Worm (Caenorhabditis elegans) whole organism, L1 larva: ENCODE results near the gene cutl-19.
A peak's percentile ranks its signal among the peaks of the same experiment; 100 is the strongest.

ENCODE experiments used
- aha-1 ChIP-seq: fragments of 150-350 bp; optimal IDR thresholded peaks from 2 replicates; lab custom pipeline; 2014; ENCODE audit warnings: missing biosample characterization, missing genetic modification characterization
- aly-2 ChIP-seq: fragments of 150-350 bp; optimal IDR thresholded peaks from 2 replicates; lab custom pipeline; 2014; ENCODE audit warnings: missing biosample characterization, missing genetic modification characterization
- blmp-1 ChIP-seq: fragments of 150-350 bp; optimal IDR thresholded peaks from 2 replicates; lab custom pipeline; 2014; ENCODE audit warnings: missing biosample characterization, missing genetic modification characterization
- ceh-63 ChIP-seq: fragments of 200-800 bp; sonication (Bioruptor generic); optimal IDR thresholded peaks from 2 replicates; lab custom pipeline; 2018; ENCODE audit warnings: mild to moderate bottlenecking, missing genetic modification characterization, missing compliant biosample characterization
- ceh-8 ChIP-seq: fragments of 200-800 bp; sonication (Bioruptor generic); optimal IDR thresholded peaks from 2 replicates; lab custom pipeline; 2018; ENCODE audit warnings: mild to moderate bottlenecking, missing genetic modification characterization, moderate library complexity, missing compliant biosample characterization
- ceh-82 ChIP-seq, 3 experiments: fragments of 150-350 bp in 1 of 3; sonication (generic microtip) in 2 of 3; optimal IDR thresholded peaks; 2 replicates each; lab custom pipeline; 2014 to 2017; ENCODE audit warnings: missing biosample characterization in 3 of 3, missing genetic modification characterization in 3 of 3
- ceh-90 ChIP-seq: sonication (generic microtip); optimal IDR thresholded peaks from 2 replicates; lab custom pipeline; 2016; ENCODE audit warnings: missing genetic modification characterization, missing compliant biosample characterization
- efl-1 ChIP-seq, 4 experiments: fragments of 150-350 bp; optimal IDR thresholded peaks in 3 of 4; peaks in 1 of 4; 1 replicate in 1 of 4; 2 replicates in 3 of 4; lab custom pipeline; 2014; ENCODE audit warnings: missing biosample characterization in 2 of 4, missing genetic modification characterization in 2 of 4, missing genetic modification reagents in 2 of 4
- egl-13 ChIP-seq: sonication (generic microtip); optimal IDR thresholded peaks from 2 replicates; lab custom pipeline; 2016; ENCODE audit warnings: missing genotype, missing genetic modification reagents, missing genetic modification characterization, missing compliant biosample characterization
- fkh-10 ChIP-seq: sonication (generic microtip); optimal IDR thresholded peaks from 2 replicates; lab custom pipeline; 2017; ENCODE audit warnings: missing biosample characterization, missing genetic modification reagents, missing genetic modification characterization
- fkh-4 ChIP-seq: sonication (generic microtip); optimal IDR thresholded peaks from 2 replicates; lab custom pipeline; 2016; ENCODE audit warnings: missing compliant biosample characterization, missing genetic modification characterization, borderline replicate concordance
- grh-1 ChIP-seq: fragments of 200-800 bp; sonication (Bioruptor generic); IDR thresholded peaks from 2 replicates; pipeline ENCODE4 v1.3.6; 2022; ENCODE audit warnings: missing genetic modification reagents, missing genetic modification characterization, missing compliant biosample characterization
- hlh-17 ChIP-seq: fragments of 200-800 bp; sonication (Bioruptor generic); optimal IDR thresholded peaks from 2 replicates; lab custom pipeline; 2018; ENCODE audit warnings: missing genetic modification characterization, mild to moderate bottlenecking, missing compliant biosample characterization, moderate library complexity, borderline replicate concordance
- jun-1 ChIP-seq: fragments of 150-350 bp; optimal IDR thresholded peaks from 2 replicates; lab custom pipeline; 2014; ENCODE audit warnings: missing biosample characterization, missing genetic modification reagents, missing genetic modification characterization
- lin-14 ChIP-seq: fragments of 200-800 bp; sonication (Bioruptor generic); optimal IDR thresholded peaks from 2 replicates; lab custom pipeline; 2018; ENCODE audit warnings: mild to moderate bottlenecking, missing genetic modification characterization, moderate library complexity, missing compliant biosample characterization
- lin-15B ChIP-seq: fragments of 150-350 bp; sonication (generic microtip); optimal IDR thresholded peaks from 3 replicates; lab custom pipeline; 2014; ENCODE audit warnings: missing biosample characterization, missing genetic modification characterization
- lin-35 ChIP-seq, 2 experiments: fragments of 150-350 bp; optimal IDR thresholded peaks; 2 replicates each; lab custom pipeline; 2014; ENCODE audit warnings: missing biosample characterization in 2 of 2, missing genetic modification characterization in 2 of 2, missing genetic modification reagents in 2 of 2
- lsy-2 ChIP-seq, 2 experiments: fragments of 150-350 bp; optimal IDR thresholded peaks; 2 replicates each; lab custom pipeline; 2014; ENCODE audit warnings: missing biosample characterization in 2 of 2, missing genetic modification characterization in 2 of 2
- mdl-1 ChIP-seq, 2 experiments: fragments of 150-350 bp; optimal IDR thresholded peaks; 2 replicates each; lab custom pipeline; 2014 to 2017; ENCODE audit warnings: missing biosample characterization in 2 of 2, missing genetic modification characterization in 2 of 2, inconsistent platforms in 1 of 2
- mef-2 ChIP-seq: fragments of 150-350 bp; optimal IDR thresholded peaks from 2 replicates; lab custom pipeline; 2014; ENCODE audit warnings: missing biosample characterization, missing genetic modification characterization
- mep-1 ChIP-seq: fragments of 150-350 bp; optimal IDR thresholded peaks from 2 replicates; lab custom pipeline; 2014; ENCODE audit warnings: missing biosample characterization, missing genetic modification characterization
- nhr-11 ChIP-seq: fragments of 150-350 bp; optimal IDR thresholded peaks from 2 replicates; lab custom pipeline; 2014; ENCODE audit warnings: missing biosample characterization, missing genetic modification characterization
- nhr-19 ChIP-seq: fragments of 200-800 bp; sonication (Bioruptor generic); conservative IDR thresholded peaks from 2 replicates; pipeline ENCODE4 v1.3.6; 2022; ENCODE audit warnings: missing genetic modification characterization, missing compliant biosample characterization
- nhr-20 ChIP-seq: sonication (generic microtip); optimal IDR thresholded peaks from 2 replicates; lab custom pipeline; 2016; ENCODE audit warnings: mild to moderate bottlenecking, missing genetic modification characterization, missing compliant biosample characterization
- nhr-47 ChIP-seq: sonication (generic microtip); optimal IDR thresholded peaks from 2 replicates; lab custom pipeline; 2016; ENCODE audit warnings: mild to moderate bottlenecking, missing genetic modification characterization, moderate library complexity, missing compliant biosample characterization
- nhr-71 ChIP-seq: sonication (generic microtip); optimal IDR thresholded peaks from 2 replicates; lab custom pipeline; 2016; ENCODE audit warnings: mild to moderate bottlenecking, missing genetic modification characterization, moderate library complexity, missing compliant biosample characterization
- nhr-76 ChIP-seq: sonication (generic microtip); optimal IDR thresholded peaks from 2 replicates; lab custom pipeline; 2017; ENCODE audit warnings: missing biosample characterization, missing genetic modification characterization
- nhr-77 ChIP-seq: fragments of 150-350 bp; optimal IDR thresholded peaks from 2 replicates; lab custom pipeline; 2014; ENCODE audit warnings: missing biosample characterization, missing genetic modification characterization
- nhr-85 ChIP-seq: sonication (generic microtip); peaks from one replicate; lab custom pipeline; 2016; ENCODE audit warnings: missing genetic modification characterization, inconsistent platforms, missing compliant biosample characterization
- pag-3 ChIP-seq: sonication (generic microtip); optimal IDR thresholded peaks from 2 replicates; lab custom pipeline; 2017; ENCODE audit warnings: missing genetic modification characterization, mild to moderate bottlenecking, missing compliant biosample characterization, antibody characterized with exemption, borderline replicate concordance; ENCODE audit not compliant: insufficient read depth
- pax-3 ChIP-seq: fragments of 200-800 bp; sonication (Bioruptor generic); optimal IDR thresholded peaks from 2 replicates; lab custom pipeline; 2018; ENCODE audit warnings: mild to moderate bottlenecking, missing genetic modification characterization, moderate library complexity, missing compliant biosample characterization
- pqm-1 ChIP-seq: sonication (generic microtip); optimal IDR thresholded peaks from 3 replicates; lab custom pipeline; 2017; ENCODE audit warnings: missing biosample characterization, missing genetic modification characterization
- rnt-1 ChIP-seq: sonication (generic microtip); optimal IDR thresholded peaks from 2 replicates; lab custom pipeline; 2016; ENCODE audit warnings: mild to moderate bottlenecking, missing genetic modification characterization, moderate library complexity, missing compliant biosample characterization
- skn-1 ChIP-seq: fragments of 150-350 bp; optimal IDR thresholded peaks from 2 replicates; lab custom pipeline; 2014; ENCODE audit warnings: missing biosample characterization, missing genetic modification characterization
- snu-23 ChIP-seq: sonication (generic microtip); optimal IDR thresholded peaks from 2 replicates; lab custom pipeline; 2016; ENCODE audit warnings: missing genetic modification characterization, missing compliant biosample characterization
- tbx-2 ChIP-seq: sonication (generic microtip); optimal IDR thresholded peaks from 2 replicates; lab custom pipeline; 2016; ENCODE audit warnings: missing genetic modification characterization, missing compliant biosample characterization
- tlp-1 ChIP-seq: fragments of 150-350 bp; optimal IDR thresholded peaks from 2 replicates; lab custom pipeline; 2014; ENCODE audit warnings: missing biosample characterization, missing genetic modification characterization
- unc-86 ChIP-seq: sonication (generic microtip); optimal IDR thresholded peaks from 2 replicates; lab custom pipeline; 2016; ENCODE audit warnings: missing genetic modification characterization, missing compliant biosample characterization
- zag-1 ChIP-seq: fragments of 150-350 bp; optimal IDR thresholded peaks from 2 replicates; lab custom pipeline; 2014; ENCODE audit warnings: missing biosample characterization, missing genetic modification characterization
- zip-4 ChIP-seq: fragments of 200-800 bp; sonication (Bioruptor generic); optimal IDR thresholded peaks from 2 replicates; lab custom pipeline; 2018; ENCODE audit warnings: mild to moderate bottlenecking, missing genetic modification characterization, moderate library complexity, missing compliant biosample characterization
- ztf-4 ChIP-seq: fragments of 150-350 bp; optimal IDR thresholded peaks from 2 replicates; lab custom pipeline; 2014; ENCODE audit warnings: missing biosample characterization, missing genetic modification characterization

The cutl-19 gene

DNA sequence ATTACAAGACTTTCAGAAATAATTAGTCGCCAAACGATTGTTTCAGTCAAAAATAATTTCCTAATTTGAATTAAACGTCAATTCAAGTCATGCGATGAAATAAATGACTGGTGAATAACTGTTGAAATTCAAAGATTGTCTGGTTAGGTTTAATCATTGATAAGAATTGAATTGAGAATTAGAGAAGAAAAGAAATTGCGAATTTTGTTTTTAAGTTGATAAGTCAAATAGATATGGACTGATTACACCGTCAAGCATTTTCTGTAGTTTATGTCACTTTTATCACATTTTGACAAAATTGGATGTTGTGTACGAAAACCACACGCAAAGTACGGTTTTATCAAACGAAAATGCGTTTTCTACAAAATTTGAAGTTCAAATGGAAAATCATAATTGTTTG, 16.1 kb downstream of the cutl-19 start (continued):
- TF ChIP-seq ztf-4 (tag; lab: Kevin White, UChicago) (no peak), zip-4 (GFP tag; lab: Kevin White, UChicago) (no peak), ceh-82 (tag; optimal IDR thresholded peaks at IDR 0.05; lab: Kevin White, UChicago) (no peak), nhr-71 (tag; lab: Kevin White, UChicago) (peak; percentile 50), mef-2 (tag; lab: Kevin White, UChicago) (no peak), lsy-2 (tag; optimal IDR thresholded peaks at IDR 0.05; lab: Kevin White, UChicago) (peak in 1 of 2 experiments; percentile 35), nhr-11 (tag; lab: Kevin White, UChicago) (no peak), zag-1 (tag; lab: Kevin White, UChicago) (no peak), tbx-2 (tag; lab: Kevin White, UChicago) (peak; percentile 4), nhr-19 (GFP tag; lab: Robert Waterston, UW) (0 out of 2 replicates have a peak, but pooled peaks have one; percentile 11), aly-2 (tag; lab: Kevin White, UChicago) (no peak), grh-1 (GFP tag; lab: Robert Waterston, UW) (no peak), lin-15B (tag; lab: Kevin White, UChicago) (no peak), egl-13 (tag; lab: Kevin White, UChicago) (no peak), jun-1 (tag; lab: Kevin White, UChicago) (peak; percentile 12), ceh-63 (GFP tag; lab: Kevin White, UChicago) (no peak), tlp-1 (tag; lab: Kevin White, UChicago) (peak; percentile 40), nhr-76 (no peak), pax-3 (tag; lab: Kevin White, UChicago) (no peak), nhr-77 (tag; lab: Kevin White, UChicago) (no peak), pag-3 (no peak), pqm-1 (tag; lab: Kevin White, UChicago) (peak; percentile 78), mdl-1 (tag; optimal IDR thresholded peaks at IDR 0.05; lab: Kevin White, UChicago) (no peak), rnt-1 (tag; lab: Kevin White, UChicago) (no peak), unc-86 (no peak), hlh-17 (no peak), skn-1 (no peak), nhr-85 (tag; lab: Kevin White, UChicago) (peak; percentile 72), lin-14 (GFP tag; lab: Kevin White, UChicago) (peak; percentile 48), efl-1 (optimal IDR thresholded peaks at IDR 0.05; lab: Kevin White, UChicago) (no peak), efl-1 (GFP tag; optimal IDR thresholded peaks at IDR 0.05 in 1 of 2; lab: Kevin White, UChicago) (peak in 1 of 2 experiments; percentile 93)

ce11 chrIII:5200349-5200748, 17.1 kb downstream of the cutl-19 start:
- TF ChIP-seq nhr-47 (tag; lab: Kevin White, UChicago): no peak
- TF ChIP-seq ceh-90: no peak
- TF ChIP-seq fkh-4 (tag; lab: Kevin White, UChicago): no peak
- TF ChIP-seq aha-1 (tag; lab: Kevin White, UChicago): no peak
- no peak for TF ChIP-seq fkh-10 (GFP tag; lab: Kevin White, UChicago)
- no peak for TF ChIP-seq efl-1 (optimal IDR thresholded peaks at IDR 0.05; lab: Kevin White, UChicago)
- TF ChIP-seq efl-1 (GFP tag; optimal IDR thresholded peaks at IDR 0.05 in 1 of 2; lab: Kevin White, UChicago): peak in 1 of 2 experiments; percentile 64
- TF ChIP-seq lin-14 (GFP tag; lab: Kevin White, UChicago): peak; percentile 31
- TF ChIP-seq snu-23 (GFP tag; lab: Kevin White, UChicago): peak; percentile 28
- TF ChIP-seq ceh-8 (GFP tag; lab: Kevin White, UChicago): peak; percentile 2
- peak; percentile 35 for TF ChIP-seq blmp-1 (tag; lab: Kevin White, UChicago)
- TF ChIP-seq nhr-77 (tag; lab: Kevin White, UChicago): peak; percentile 61
- TF ChIP-seq mep-1 (tag; lab: Kevin White, UChicago): peak; percentile 26
- TF ChIP-seq nhr-20: peak; percentile 62
- TF ChIP-seq nhr-19 (GFP tag; lab: Robert Waterston, UW): no peak
- peak in 1 of 2 experiments; percentile 18 for TF ChIP-seq lin-35 (GFP tag; optimal IDR thresholded peaks at IDR 0.05; lab: Kevin White, UChicago)
- TF ChIP-seq nhr-71 (tag; lab: Kevin White, UChicago): peak; percentile 22
- no peak for TF ChIP-seq unc-86
- TF ChIP-seq, all 84 proteins: peak for 10
